Fruit fly (Drosophila melanogaster): ENCODE data around the gene Hmu.

Hmu gene

dm6 chr3R:27273118-27274062, 15.2 kb upstream of the Hmu start, which contains the start of gene CG5934 (continued):
- TF ChIP-seq ato (GFP tag; IDR thresholded peaks at IDR 0.05; ENCODE audit: partially characterized antibody): no peak
- TF ChIP-seq Sox100B (GFP tag; optimal IDR thresholded peaks at IDR 0.05): peak; percentile 34
- TF ChIP-seq CG10431 (GFP tag; optimal IDR thresholded peaks at IDR 0.05): peak; percentile 38
- TF ChIP-seq CG6854 (GFP tag; optimal IDR thresholded peaks at IDR 0.05): no peak
- no peak for TF ChIP-seq CG2678 (tag; optimal IDR thresholded peaks at IDR 0.05)
- peak; percentile 70 for TF ChIP-seq Ets97D (GFP tag; optimal IDR thresholded peaks at IDR 0.05)
- no peak for TF ChIP-seq HHEX (GFP tag; optimal IDR thresholded peaks at IDR 0.05)
- no peak for TF ChIP-seq CG10321 (GFP tag; IDR thresholded peaks at IDR 0.05)
- TF ChIP-seq pan (optimal IDR thresholded peaks at IDR 0.05): no peak
- peak in 1 of 2 experiments; percentile 26 for TF ChIP-seq pan (GFP tag; optimal IDR thresholded peaks at IDR 0.05 in 1 of 2, IDR thresholded peaks at IDR 0.05 in 1 of 2)
- TF ChIP-seq CG6254 (GFP tag; optimal IDR thresholded peaks at IDR 0.05): no peak
- no peak for TF ChIP-seq CG6654 (GFP tag; optimal IDR thresholded peaks at IDR 0.05)
- peak; percentile 17 for TF ChIP-seq Meics (GFP tag; optimal IDR thresholded peaks at IDR 0.05)
- TF ChIP-seq ara (GFP tag; IDR thresholded peaks at IDR 0.05): no peak
- TF ChIP-seq CG16863 (GFP tag; optimal IDR thresholded peaks at IDR 0.05): no peak
- no peak for TF ChIP-seq D19A (tag; optimal IDR thresholded peaks at IDR 0.05)
- TF ChIP-seq CG6791 (GFP tag; IDR thresholded peaks at IDR 0.05; ENCODE audit: partially characterized antibody): no peak
- TF ChIP-seq Abd-B (GFP tag; optimal IDR thresholded peaks at IDR 0.05): peak; percentile 32
- TF ChIP-seq gcm (GFP tag; optimal IDR thresholded peaks at IDR 0.05): no peak
- no peak for TF ChIP-seq br (optimal IDR thresholded peaks at IDR 0.05)
- no peak for TF ChIP-seq cas (GFP tag; IDR thresholded peaks at IDR 0.05)
- TF ChIP-seq Ada2b (GFP tag; IDR thresholded peaks at IDR 0.05): no peak
- no peak for TF ChIP-seq prd (optimal IDR thresholded peaks at IDR 0.05)
- no peak for TF ChIP-seq prd (GFP tag; IDR thresholded peaks at IDR 0.05)
- TF ChIP-seq sna (GFP tag; IDR thresholded peaks at IDR 0.05; ENCODE audit: partially characterized antibody): no peak
- no peak for TF ChIP-seq dm (GFP tag; optimal IDR thresholded peaks at IDR 0.05)
- no peak for TF ChIP-seq CG7556 (GFP tag; optimal IDR thresholded peaks at IDR 0.05)
- TF ChIP-seq CG3281 (GFP tag; optimal IDR thresholded peaks at IDR 0.05): peak; percentile 29
- TF ChIP-seq luna (GFP tag; optimal IDR thresholded peaks at IDR 0.05): no peak
- no peak for TF ChIP-seq ase (GFP tag; IDR thresholded peaks at IDR 0.05)
- no peak for TF ChIP-seq Spps (tag; optimal IDR thresholded peaks at IDR 0.05)
- peak; percentile 27 for TF ChIP-seq vfl (GFP tag; optimal IDR thresholded peaks at IDR 0.05)
- TF ChIP-seq CG33213 (GFP tag; optimal IDR thresholded peaks at IDR 0.05): peak; percentile 53
- TF ChIP-seq sisA (GFP tag; IDR thresholded peaks at IDR 0.05): no peak
- TF ChIP-seq Awh (GFP tag; IDR thresholded peaks at IDR 0.05): no peak
- TF ChIP-seq knrl (GFP tag; IDR thresholded peaks at IDR 0.05; ENCODE audit: partially characterized antibody): no peak
- TF ChIP-seq mam (GFP tag; optimal IDR thresholded peaks at IDR 0.05): peak; percentile 68
- TF ChIP-seq Sox102F (GFP tag; optimal IDR thresholded peaks at IDR 0.05): no peak
- peak; percentile 48; the same call in 1 of the 2 replicates for TF ChIP-seq ttk (GFP tag; IDR thresholded peaks at IDR 0.05)
- no peak for TF ChIP-seq Scr (GFP tag; IDR thresholded peaks at IDR 0.05; ENCODE audit: partially characterized antibody)
- peak; percentile 31 for TF ChIP-seq pho (GFP tag; optimal IDR thresholded peaks at IDR 0.05)
- TF ChIP-seq esg (GFP tag; conservative IDR thresholded peaks at IDR 0.05): no peak
- TF ChIP-seq zfh2 (GFP tag; optimal IDR thresholded peaks at IDR 0.05): peak; percentile 67
- TF ChIP-seq Lhr (GFP tag; optimal IDR thresholded peaks at IDR 0.05): peak; percentile 37
- TF ChIP-seq CG9437 (GFP tag; optimal IDR thresholded peaks at IDR 0.05): no peak
- TF ChIP-seq Asciz (GFP tag; optimal IDR thresholded peaks at IDR 0.05): no peak
- TF ChIP-seq CG10366 (GFP tag; IDR thresholded peaks at IDR 0.05): peak; percentile 23; the same call in 1 of the 2 replicates

Data from whole organism, embryonic.